Worm (Caenorhabditis elegans) whole organism, L4 larva: Measurements from ENCODE around the gene sdz-26.
A peak's percentile ranks its signal among the peaks of the same experiment; 100 is the strongest.

ENCODE experiments used
- F10B5.3 ChIP-seq: sonication (generic microtip); optimal IDR thresholded peaks from 2 replicates; lab custom pipeline; 2016; ENCODE audit warnings: mild to moderate bottlenecking, missing genetic modification characterization, missing compliant biosample characterization
- F26F4.8 ChIP-seq: fragments of 200-800 bp; sonication (Bioruptor generic); conservative IDR thresholded peaks from 2 replicates; pipeline ENCODE4 v1.3.6; 2022; ENCODE audit warnings: missing genetic modification characterization, missing compliant biosample characterization
- R02D3.7 ChIP-seq: fragments of 150-350 bp; sonication (generic microtip); optimal IDR thresholded peaks from 3 replicates; lab custom pipeline; 2014; ENCODE audit warnings: missing biosample characterization, missing genetic modification characterization
- T20F7.1 ChIP-seq: fragments of 200-800 bp; sonication (Bioruptor generic); optimal IDR thresholded peaks from 2 replicates; lab custom pipeline; 2018; ENCODE audit warnings: mild to moderate bottlenecking, missing genetic modification characterization, missing compliant biosample characterization
- Y105C5A.15 ChIP-seq: fragments of 200-800 bp; sonication (Bioruptor generic); IDR thresholded peaks from 2 replicates; pipeline ENCODE4 v1.3.6; 2022; ENCODE audit warnings: missing genetic modification characterization, missing compliant biosample characterization
- Y5F2A.4 ChIP-seq: fragments of 200-800 bp; sonication (Bioruptor generic); optimal IDR thresholded peaks from 2 replicates; lab custom pipeline; 2018; ENCODE audit warnings: mild to moderate bottlenecking, missing genetic modification characterization, missing compliant biosample characterization
- Y75B8A.6 ChIP-seq: fragments of 200-800 bp; sonication (Bioruptor generic); IDR thresholded peaks from 2 replicates; pipeline ENCODE4 v1.3.6; 2022; ENCODE audit warnings: missing genetic modification reagents, missing genetic modification characterization, missing compliant biosample characterization
- ZK546.5 ChIP-seq, 2 experiments: sonication (generic microtip); optimal IDR thresholded peaks; 2 replicates each; lab custom pipeline; 2017; ENCODE audit warnings: missing biosample characterization in 2 of 2, missing genetic modification characterization in 2 of 2
- aly-2 ChIP-seq: sonication (generic microtip); optimal IDR thresholded peaks from 2 replicates; lab custom pipeline; 2018; ENCODE audit warnings: missing biosample characterization, missing genetic modification characterization
- ama-1 ChIP-seq: fragments of 150-350 bp; optimal IDR thresholded peaks from 2 replicates; lab custom pipeline; 2014; ENCODE audit warnings: inconsistent platforms, mixed read lengths
- attf-4 ChIP-seq: sonication (generic microtip); optimal IDR thresholded peaks from 3 replicates; lab custom pipeline; 2017; ENCODE audit warnings: missing biosample characterization, missing genetic modification characterization
- ceh-28 ChIP-seq: fragments of 150-350 bp; optimal IDR thresholded peaks from 2 replicates; lab custom pipeline; 2014; ENCODE audit warnings: missing biosample characterization, missing genetic modification reagents, missing genetic modification characterization
- ceh-32 ChIP-seq: sonication (generic microtip); optimal IDR thresholded peaks from 2 replicates; lab custom pipeline; 2016; ENCODE audit warnings: mild to moderate bottlenecking, missing genetic modification characterization, missing compliant biosample characterization; ENCODE audit not compliant: poor library complexity
- ctbp-1 ChIP-seq: fragments of 200-800 bp; sonication (Bioruptor generic); IDR thresholded peaks from 2 replicates; pipeline ENCODE4 v1.3.6; 2022; ENCODE audit warnings: missing genetic modification reagents, missing genetic modification characterization, missing compliant biosample characterization
- daf-19 ChIP-seq: fragments of 200-800 bp; sonication (Bioruptor generic); conservative IDR thresholded peaks from 2 replicates; pipeline ENCODE4 v1.3.6; 2022; ENCODE audit warnings: missing genetic modification characterization, missing compliant biosample characterization
- dmd-6 ChIP-seq: fragments of 200-800 bp; sonication (Bioruptor generic); IDR thresholded peaks from 2 replicates; pipeline ENCODE4 v1.3.6; 2022; ENCODE audit warnings: missing genetic modification reagents, missing genetic modification characterization, missing compliant biosample characterization
- dmd-9 ChIP-seq: fragments of 200-800 bp; sonication (Bioruptor generic); IDR thresholded peaks from 2 replicates; pipeline ENCODE4 v1.3.6; 2022; ENCODE audit warnings: missing genetic modification reagents, missing genetic modification characterization, missing compliant biosample characterization
- duxl-1 ChIP-seq: sonication (generic microtip); optimal IDR thresholded peaks from 2 replicates; lab custom pipeline; 2016; ENCODE audit warnings: mild to moderate bottlenecking, missing genetic modification characterization, moderate library complexity, missing compliant biosample characterization; ENCODE audit not compliant: poor library complexity
- egl-27 ChIP-seq: sonication (generic microtip); optimal IDR thresholded peaks from 3 replicates; lab custom pipeline; 2017; ENCODE audit warnings: missing biosample characterization, missing genetic modification reagents, missing genetic modification characterization
- fkh-10 ChIP-seq: fragments of 150-350 bp; optimal IDR thresholded peaks from 2 replicates; lab custom pipeline; 2014; ENCODE audit warnings: missing biosample characterization, missing genetic modification reagents, missing genetic modification characterization
- fos-1 ChIP-seq: fragments of 150-350 bp; optimal IDR thresholded peaks from 2 replicates; lab custom pipeline; 2014; ENCODE audit warnings: missing biosample characterization, missing genetic modification characterization
- gei-8 ChIP-seq: fragments of 200-800 bp; sonication (Bioruptor generic); optimal IDR thresholded peaks from 2 replicates; lab custom pipeline; 2018; ENCODE audit warnings: mild to moderate bottlenecking, missing genetic modification characterization, missing compliant biosample characterization
- hlh-11 ChIP-seq: fragments of 200-800 bp; sonication (Bioruptor generic); optimal IDR thresholded peaks from 2 replicates; lab custom pipeline; 2018; ENCODE audit warnings: mild to moderate bottlenecking, missing genetic modification characterization, missing compliant biosample characterization
- hlh-30 ChIP-seq: sonication (generic microtip); optimal IDR thresholded peaks from 2 replicates; lab custom pipeline; 2017; ENCODE audit warnings: antibody characterized with exemption, mild to moderate bottlenecking, missing genetic modification characterization, missing compliant biosample characterization; ENCODE audit not compliant: insufficient read depth
- hmg-1.1 ChIP-seq: fragments of 200-800 bp; sonication (Bioruptor generic); IDR thresholded peaks from 2 replicates; pipeline ENCODE4 v1.3.6; 2022; ENCODE audit warnings: missing genetic modification reagents, missing genetic modification characterization, missing compliant biosample characterization
- lin-1 ChIP-seq: fragments of 200-800 bp; sonication (Bioruptor generic); IDR thresholded peaks from 2 replicates; pipeline ENCODE4 v1.3.6; 2022; ENCODE audit warnings: missing genetic modification reagents, missing genetic modification characterization, missing compliant biosample characterization
- lin-15B ChIP-seq: fragments of 150-350 bp; sonication (generic microtip); optimal IDR thresholded peaks from 3 replicates; lab custom pipeline; 2014; ENCODE audit warnings: missing biosample characterization, missing genetic modification characterization
- lin-38 ChIP-seq: fragments of 200-800 bp; sonication (Bioruptor generic); IDR thresholded peaks from 2 replicates; pipeline ENCODE4 v1.3.6; 2022; ENCODE audit warnings: missing genetic modification reagents, missing genetic modification characterization, missing compliant biosample characterization
- lin-39 ChIP-seq: fragments of 150-350 bp; optimal IDR thresholded peaks from 2 replicates; lab custom pipeline; 2014; ENCODE audit warnings: missing biosample characterization, missing genetic modification reagents, missing genetic modification characterization
- lsy-2 ChIP-seq, 2 experiments: fragments of 150-350 bp in 1 of 2; sonication (generic microtip) in 1 of 2; optimal IDR thresholded peaks; 2 replicates each; lab custom pipeline; 2014 to 2017; ENCODE audit warnings: missing biosample characterization in 2 of 2, missing genetic modification characterization in 2 of 2
- madf-5 ChIP-seq, 2 experiments: fragments of 200-800 bp; sonication (Bioruptor generic); IDR thresholded peaks; 2 replicates each; pipeline ENCODE4 v1.3.6; 2022; ENCODE audit warnings: missing compliant biosample characterization in 2 of 2, missing genetic modification characterization in 2 of 2
- mdt-29 ChIP-seq: fragments of 200-800 bp; sonication (Bioruptor generic); IDR thresholded peaks from 2 replicates; pipeline ENCODE4 v1.3.6; 2022; ENCODE audit warnings: missing genetic modification reagents, missing genetic modification characterization, missing compliant biosample characterization
- mxl-2 ChIP-seq: fragments of 200-800 bp; sonication (Bioruptor generic); conservative IDR thresholded peaks from 2 replicates; pipeline ENCODE4 v1.3.6; 2022; ENCODE audit warnings: missing genetic modification reagents, missing genetic modification characterization, missing compliant biosample characterization
- mxl-3 ChIP-seq: fragments of 200-800 bp; sonication (Bioruptor generic); optimal IDR thresholded peaks from 2 replicates; lab custom pipeline; 2018; ENCODE audit warnings: mild to moderate bottlenecking, missing genetic modification characterization, missing compliant biosample characterization
- nhr-10 ChIP-seq: fragments of 150-350 bp; optimal IDR thresholded peaks from 2 replicates; lab custom pipeline; 2014; ENCODE audit warnings: missing biosample characterization, missing genetic modification characterization
- nhr-11 ChIP-seq: fragments of 150-350 bp; optimal IDR thresholded peaks from 2 replicates; lab custom pipeline; 2014; ENCODE audit warnings: missing biosample characterization, missing genetic modification characterization
- nhr-111 ChIP-seq: fragments of 200-800 bp; sonication (Bioruptor generic); optimal IDR thresholded peaks from 2 replicates; lab custom pipeline; 2018; ENCODE audit warnings: mild to moderate bottlenecking, missing genetic modification characterization, missing compliant biosample characterization
- nhr-25 ChIP-seq: sonication (generic microtip); optimal IDR thresholded peaks from 2 replicates; lab custom pipeline; 2017; ENCODE audit warnings: missing genetic modification characterization, mild to moderate bottlenecking, missing compliant biosample characterization, antibody characterized with exemption, moderate library complexity, borderline replicate concordance; ENCODE audit not compliant: insufficient read depth
- nhr-48 ChIP-seq: sonication (generic microtip); optimal IDR thresholded peaks from 2 replicates; lab custom pipeline; 2016; ENCODE audit warnings: mild to moderate bottlenecking, missing genetic modification characterization, missing compliant biosample characterization
- pqm-1 ChIP-seq: sonication (generic microtip); optimal IDR thresholded peaks from 2 replicates; lab custom pipeline; 2017; ENCODE audit warnings: missing biosample characterization, missing genetic modification characterization
- rbr-2 ChIP-seq: sonication (generic microtip); optimal IDR thresholded peaks from 2 replicates; lab custom pipeline; 2016; ENCODE audit warnings: missing genotype, missing genetic modification characterization, missing compliant biosample characterization
- saeg-2 ChIP-seq: fragments of 200-800 bp; sonication (Bioruptor generic); IDR thresholded peaks from 2 replicates; pipeline ENCODE4 v1.3.6; 2022; ENCODE audit warnings: missing genetic modification reagents, missing genetic modification characterization, missing compliant biosample characterization
- skn-1 ChIP-seq: fragments of 150-350 bp; optimal IDR thresholded peaks from 2 replicates; lab custom pipeline; 2014; ENCODE audit warnings: missing biosample characterization, missing genetic modification characterization
- snpc-1.2 ChIP-seq: fragments of 200-800 bp; sonication (Bioruptor generic); IDR thresholded peaks from 2 replicates; pipeline ENCODE4 v1.3.6; 2022; ENCODE audit warnings: missing genetic modification reagents, missing genetic modification characterization, missing compliant biosample characterization
- snpc-4 ChIP-seq: fragments of 150-350 bp; optimal IDR thresholded peaks from 2 replicates; lab custom pipeline; 2014; ENCODE audit warnings: missing biosample characterization, missing genetic modification characterization
- tra-1 ChIP-seq: fragments of 200-800 bp; sonication (Bioruptor generic); IDR thresholded peaks from 2 replicates; pipeline ENCODE4 v1.3.6; 2022; ENCODE audit warnings: missing genetic modification reagents, missing genetic modification characterization, missing compliant biosample characterization
- unc-39 ChIP-seq: sonication (generic microtip); optimal IDR thresholded peaks from 2 replicates; lab custom pipeline; 2017; ENCODE audit warnings: missing biosample characterization, missing genetic modification characterization
- unc-62 ChIP-seq, 3 experiments: fragments of 150-350 bp in 1 of 3; sonication (generic microtip); optimal IDR thresholded peaks in 2 of 3; peaks in 1 of 3; 1 replicate in 1 of 3; 2 replicates in 2 of 3; lab custom pipeline; 2014 to 2017; ENCODE audit warnings: missing biosample characterization in 3 of 3, missing genetic modification characterization in 3 of 3, missing genetic modification reagents in 3 of 3, missing genotype in 1 of 3
- zag-1 ChIP-seq: fragments of 150-350 bp; optimal IDR thresholded peaks from 2 replicates; lab custom pipeline; 2014; ENCODE audit warnings: missing biosample characterization, missing genetic modification characterization
- zfp-2 ChIP-seq: sonication (generic microtip); optimal IDR thresholded peaks from 2 replicates; lab custom pipeline; 2016; ENCODE audit warnings: mild to moderate bottlenecking, missing genetic modification characterization, missing compliant biosample characterization
- zip-11 ChIP-seq: fragments of 200-800 bp; sonication (Bioruptor generic); IDR thresholded peaks from 2 replicates; pipeline ENCODE4 v1.3.6; 2022; ENCODE audit warnings: missing genetic modification characterization, missing compliant biosample characterization
- ztf-11 ChIP-seq: fragments of 150-350 bp; optimal IDR thresholded peaks from 2 replicates; lab custom pipeline; 2014; ENCODE audit warnings: missing biosample characterization, missing genetic modification characterization

The sdz-26 gene

ce11 chrII:14404266-14404665 lies 22.7 kb downstream of the sdz-26 start (continued):
- TF ChIP-seq daf-19 (GFP tag; lab: Robert Waterston, UW) (no peak), nhr-111 (GFP tag; lab: Kevin White, UChicago) (no peak), mxl-2 (no peak), snpc-4 (tag; lab: Kevin White, UChicago) (no peak), zfp-2 (tag; lab: Kevin White, UChicago) (no peak), ama-1 (no peak), zag-1 (tag; lab: Kevin White, UChicago) (no peak), Y5F2A.4 (GFP tag; lab: Kevin White, UChicago) (no peak), egl-27 (tag; lab: Kevin White, UChicago) (no peak), hmg-1.1 (GFP tag; lab: Robert Waterston, UW) (no peak), fkh-10 (GFP tag; lab: Kevin White, UChicago) (no peak), lsy-2 (tag; optimal IDR thresholded peaks at IDR 0.05; lab: Kevin White, UChicago) (peak in 1 of 2 experiments; percentile 52), dmd-9 (no peak), ZK546.5 (tag; optimal IDR thresholded peaks at IDR 0.05; lab: Kevin White, UChicago) (no peak), gei-8 (GFP tag; lab: Kevin White, UChicago) (no peak), Y105C5A.15 (no peak), snpc-1.2 (GFP tag; lab: Robert Waterston, UW) (no peak), unc-39 (tag; lab: Kevin White, UChicago) (no peak), ctbp-1 (GFP tag; lab: Robert Waterston, UW) (no peak), F26F4.8 (no peak), skn-1 (tag; lab: Kevin White, UChicago) (no peak), ceh-32 (tag; lab: Kevin White, UChicago) (no peak), mxl-3 (GFP tag; lab: Kevin White, UChicago) (no peak), lin-39 (tag; lab: Kevin White, UChicago) (no peak), nhr-48 (tag; lab: Kevin White, UChicago) (no peak), pqm-1 (tag; lab: Kevin White, UChicago) (peak; percentile 33), dmd-6 (GFP tag; lab: Robert Waterston, UW) (no peak), nhr-25 (no peak), mdt-29 (GFP tag; lab: Robert Waterston, UW) (no peak), Y75B8A.6 (GFP tag; lab: Robert Waterston, UW) (no peak), ceh-28 (no peak), fos-1 (tag; lab: Kevin White, UChicago) (no peak), lin-38 (GFP tag; lab: Robert Waterston, UW) (no peak), madf-5 (GFP tag; IDR thresholded peaks at IDR 0.05; lab: Robert Waterston, UW) (no peak), ztf-11 (tag; lab: Kevin White, UChicago) (no peak), nhr-11 (no peak), hlh-11 (tag; lab: Kevin White, UChicago) (peak; percentile 26), nhr-10 (tag; lab: Kevin White, UChicago) (no peak), rbr-2 (tag; lab: Kevin White, UChicago) (no peak), unc-62 (GFP tag; optimal IDR thresholded peaks at IDR 0.05 in 1 of 2; lab: Kevin White, UChicago) (no peak), unc-62 (tag; optimal IDR thresholded peaks at IDR 0.05; lab: Kevin White, UChicago) (no peak), aly-2 (tag; lab: Kevin White, UChicago) (no peak), hlh-30 (tag; lab: Kevin White, UChicago) (peak; percentile 79), zip-11 (no peak), tra-1 (GFP tag; lab: Robert Waterston, UW) (no peak), R02D3.7 (tag; lab: Kevin White, UChicago) (no peak), duxl-1 (tag; lab: Kevin White, UChicago) (no peak), lin-15B (tag; lab: Kevin White, UChicago) (no peak), T20F7.1 (GFP tag; lab: Kevin White, UChicago) (no peak), lin-1 (GFP tag; lab: Robert Waterston, UW) (no peak), saeg-2 (no peak), F10B5.3 (tag; lab: Kevin White, UChicago) (no peak), attf-4 (tag; lab: Kevin White, UChicago) (no peak)
